Fruit fly (Drosophila melanogaster) S2 (cell line): ENCODE measurements around the gene isoQC.

Source experiments
- CG8478 ChIP-seq: fragments of >200 bp; optimal IDR thresholded peaks from 2 replicates; lab custom pipeline; 2018
- CTCF ChIP-seq, 2 experiments: fragments of >200 bp; optimal IDR thresholded peaks; 2 replicates each; lab custom pipeline; 2018

isoQC gene

dm6 chr3L:20474197-20474788, at the start of gene isoQC:
isoQC (plus strand) TSS chr3L:20474466.
- TF ChIP-seq CG8478 (lab: Kevin White, UChicago) (no peak), CTCF (optimal IDR thresholded peaks at IDR 0.05; lab: Kevin White, UChicago) (no peak)

- TF ChIP-seq CTCF (optimal IDR thresholded peaks at IDR 0.05; lab: Kevin White, UChicago) (no peak), CG8478 (lab: Kevin White, UChicago) (no peak)
These were observed 48.4 kb upstream of the isoQC start, which contains the start of gene CG5282 for dm6 chr3L:20425888-20426287. CG5282 (minus strand) TSS chr3L:20426071.

- no peak for TF ChIP-seq CG8478 (lab: Kevin White, UChicago)
- TF ChIP-seq CTCF (optimal IDR thresholded peaks at IDR 0.05; lab: Kevin White, UChicago), result no peak
These were observed 46.8 kb upstream of the isoQC start, which contains the start of gene CG5274 for dm6 chr3L:20427449-20427848. CG5274 (minus strand) TSS chr3L:20427666.

- TF ChIP-seq CTCF (optimal IDR thresholded peaks at IDR 0.05; lab: Kevin White, UChicago) (no peak), CG8478 (lab: Kevin White, UChicago) (no peak)
These were observed 44.1 kb upstream of the isoQC start, which contains the start of gene CG5262 for dm6 chr3L:20430182-20430581. CG5262 (minus strand) TSS chr3L:20430475.

- TF ChIP-seq CG8478 (lab: Kevin White, UChicago) (no peak), CTCF (optimal IDR thresholded peaks at IDR 0.05; lab: Kevin White, UChicago) (no peak)
These were observed 42.6 kb upstream of the isoQC start for dm6 chr3L:20431619-20432018.

- TF ChIP-seq CG8478 (lab: Kevin White, UChicago), result no peak
- no peak for TF ChIP-seq CTCF (optimal IDR thresholded peaks at IDR 0.05; lab: Kevin White, UChicago)
These were observed 42.0 kb upstream of the isoQC start, which contains the start of the genes Las and Psn for dm6 chr3L:20432297-20432696. Las (minus strand) TSS chr3L:20432361. Psn (plus strand) TSS chr3L:20432468.

- TF ChIP-seq CG8478 (lab: Kevin White, UChicago) (no peak), CTCF (optimal IDR thresholded peaks at IDR 0.05; lab: Kevin White, UChicago) (no peak)
These were observed 38.2 kb upstream of the isoQC start, which contains the start of the genes mRpL15 and CtIP for dm6 chr3L:20436069-20436468. mRpL15 (minus strand) TSS chr3L:20436209. CtIP (plus strand) TSS chr3L:20436250.

dm6 chr3L:20439772-20440171, 34.5 kb upstream of the isoQC start, which contains the start of gene Hpd:
Hpd (minus strand) TSS chr3L:20439872.
- TF ChIP-seq CTCF (optimal IDR thresholded peaks at IDR 0.05; lab: Kevin White, UChicago) (no peak), CG8478 (lab: Kevin White, UChicago) (no peak)

- TF ChIP-seq CG8478 (lab: Kevin White, UChicago) (no peak), CTCF (optimal IDR thresholded peaks at IDR 0.05; lab: Kevin White, UChicago) (no peak)
These were observed 33.3 kb upstream of the isoQC start for dm6 chr3L:20440902-20441429.

- no peak for TF ChIP-seq CG8478 (lab: Kevin White, UChicago)
- TF ChIP-seq CTCF (optimal IDR thresholded peaks at IDR 0.05; lab: Kevin White, UChicago), result no peak
These were observed 32.4 kb upstream of the isoQC start, which contains the start of gene CG5910 for dm6 chr3L:20441632-20442469. CG5910 (plus strand) TSS chr3L:20442419.

- no peak for TF ChIP-seq CG8478 (lab: Kevin White, UChicago)
- TF ChIP-seq CTCF (optimal IDR thresholded peaks at IDR 0.05; lab: Kevin White, UChicago), result no peak
These were observed 31.5 kb upstream of the isoQC start for dm6 chr3L:20442674-20443313.

dm6 chr3L:20444815-20445519, 29.3 kb upstream of the isoQC start:
- TF ChIP-seq CG8478 (lab: Kevin White, UChicago) (no peak), CTCF (optimal IDR thresholded peaks at IDR 0.05; lab: Kevin White, UChicago) (no peak)

- TF ChIP-seq CG8478 (lab: Kevin White, UChicago) (no peak), CTCF (optimal IDR thresholded peaks at IDR 0.05; lab: Kevin White, UChicago) (no peak)
These were observed 28.2 kb upstream of the isoQC start for dm6 chr3L:20446030-20446429.

dm6 chr3L:20447337-20447736, 26.9 kb upstream of the isoQC start:
- TF ChIP-seq CG8478 (lab: Kevin White, UChicago) (no peak), CTCF (optimal IDR thresholded peaks at IDR 0.05; lab: Kevin White, UChicago) (no peak)
